Worm (Caenorhabditis elegans): ENCODE measurements around the gene Y42H9B.3.

DNA sequence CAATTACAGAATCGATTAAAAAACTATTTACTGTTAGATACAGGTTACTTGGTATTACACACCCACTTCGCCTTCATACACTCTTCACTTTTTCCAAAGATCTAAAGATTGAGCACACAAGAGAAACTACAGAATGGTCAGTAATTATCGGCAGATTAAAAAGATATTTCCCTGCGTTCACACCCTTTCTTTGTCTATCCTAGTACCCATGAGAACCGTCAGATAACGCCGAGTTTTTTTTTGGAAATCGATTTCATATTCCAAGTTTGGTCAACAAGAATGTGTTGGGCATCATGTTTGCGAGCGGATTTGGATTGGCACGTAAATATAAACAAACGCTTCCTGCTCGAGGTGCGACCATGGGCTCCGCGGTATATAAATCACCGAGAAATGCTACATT lies 1.6 kb upstream of the Y42H9B.3 start, which contains the start of gene C26B2.8:
- no peak for TF ChIP-seq unc-55 (GFP tag; optimal IDR thresholded peaks at IDR 0.05)
- TF ChIP-seq nhr-11 (tag; optimal IDR thresholded peaks at IDR 0.05) = no peak
- TF ChIP-seq pag-3 (tag; optimal IDR thresholded peaks at IDR 0.05; ENCODE audit: borderline replicate concordance) = no peak
